Fruit fly (Drosophila melanogaster): ENCODE results near the gene CG14253.

dm6 chr3R:26994532-26994931, 16.2 kb downstream of the CG14253 start, which contains the start of gene TwdlC:
- TF ChIP-seq usp (GFP tag; optimal IDR thresholded peaks at IDR 0.05) (no peak), Dll (optimal IDR thresholded peaks at IDR 0.05) (no peak), EcR (GFP tag; optimal IDR thresholded peaks at IDR 0.05) (no peak), psq (optimal IDR thresholded peaks at IDR 0.05) (no peak), pan (optimal IDR thresholded peaks at IDR 0.05) (no peak), CG8478 (optimal IDR thresholded peaks at IDR 0.05) (no peak)

Measured in whole organism.